Worm (Caenorhabditis elegans) whole organism, L3 larva: ENCODE measurements around the gene msp-142.

Experiments
- ZK546.5 ChIP-seq: sonication (generic microtip); optimal IDR thresholded peaks from 2 replicates; lab custom pipeline; 2017; ENCODE audit warnings: missing biosample characterization, missing genetic modification characterization
- aly-2 ChIP-seq: fragments of 150-350 bp; optimal IDR thresholded peaks from 2 replicates; lab custom pipeline; 2014; ENCODE audit warnings: missing biosample characterization, missing genetic modification characterization
- ama-1 ChIP-seq: fragments of 150-350 bp; optimal IDR thresholded peaks from 2 replicates; lab custom pipeline; 2018
- ceh-16 ChIP-seq: sonication (generic microtip); optimal IDR thresholded peaks from 2 replicates; lab custom pipeline; 2017; ENCODE audit warnings: missing biosample characterization, missing genetic modification characterization
- ceh-9 ChIP-seq: sonication (generic microtip); optimal IDR thresholded peaks from 2 replicates; lab custom pipeline; 2018; ENCODE audit warnings: missing biosample characterization, missing genetic modification characterization
- daf-12 ChIP-seq: fragments of 150-350 bp; optimal IDR thresholded peaks from 2 replicates; lab custom pipeline; 2014; ENCODE audit warnings: missing biosample characterization, missing genetic modification reagents, missing genetic modification characterization
- egl-5 ChIP-seq: fragments of 150-350 bp; optimal IDR thresholded peaks from 2 replicates; lab custom pipeline; 2017; ENCODE audit warnings: missing biosample characterization, missing genetic modification reagents, missing genetic modification characterization, inconsistent platforms
- elt-1 ChIP-seq: fragments of 150-350 bp; optimal IDR thresholded peaks from 2 replicates; lab custom pipeline; 2014; ENCODE audit warnings: missing biosample characterization, missing genetic modification characterization
- elt-2 ChIP-seq: sonication (generic microtip); optimal IDR thresholded peaks from 2 replicates; lab custom pipeline; 2016; ENCODE audit warnings: missing genetic modification reagents, mild to moderate bottlenecking, missing genetic modification characterization, missing compliant biosample characterization
- elt-3 ChIP-seq, 3 experiments: fragments of 150-350 bp in 1 of 3; sonication (generic microtip) in 2 of 3; optimal IDR thresholded peaks; 2 replicates in 2 of 3; 4 replicates in 1 of 3; lab custom pipeline; 2014 to 2017; ENCODE audit warnings: missing biosample characterization in 3 of 3, missing genetic modification characterization in 3 of 3
- eor-1 ChIP-seq, 2 experiments: fragments of 150-350 bp; optimal IDR thresholded peaks; 2 replicates each; lab custom pipeline; 2014 to 2018; ENCODE audit warnings: missing biosample characterization in 2 of 2, missing genetic modification characterization in 2 of 2
- fkh-2 ChIP-seq: fragments of 150-350 bp; optimal IDR thresholded peaks from 2 replicates; lab custom pipeline; 2014; ENCODE audit warnings: missing biosample characterization, missing genetic modification reagents, missing genetic modification characterization
- lin-15B ChIP-seq: fragments of 150-350 bp; optimal IDR thresholded peaks from 2 replicates; lab custom pipeline; 2014; ENCODE audit warnings: missing biosample characterization, missing genetic modification characterization
- lin-39 ChIP-seq: fragments of 150-350 bp; optimal IDR thresholded peaks from 2 replicates; lab custom pipeline; 2018; ENCODE audit warnings: missing biosample characterization, missing genetic modification reagents, missing genetic modification characterization
- lsy-12 ChIP-seq: sonication (generic microtip); optimal IDR thresholded peaks from 2 replicates; lab custom pipeline; 2016; ENCODE audit warnings: mild to moderate bottlenecking, missing genetic modification characterization, missing compliant biosample characterization
- mdl-1 ChIP-seq: fragments of 150-350 bp; optimal IDR thresholded peaks from 2 replicates; lab custom pipeline; 2014; ENCODE audit warnings: missing biosample characterization, missing genetic modification characterization
- nhr-11 ChIP-seq: fragments of 150-350 bp; optimal IDR thresholded peaks from 2 replicates; lab custom pipeline; 2014; ENCODE audit warnings: missing biosample characterization, missing genetic modification characterization
- nhr-12 ChIP-seq: fragments of 150-350 bp; optimal IDR thresholded peaks from 2 replicates; lab custom pipeline; 2014; ENCODE audit warnings: missing biosample characterization, missing genetic modification characterization
- nhr-23 ChIP-seq: fragments of 150-350 bp; optimal IDR thresholded peaks from 2 replicates; lab custom pipeline; 2014; ENCODE audit warnings: missing biosample characterization, missing genetic modification reagents, missing genetic modification characterization
- nhr-237 ChIP-seq: fragments of 150-350 bp; optimal IDR thresholded peaks from 2 replicates; lab custom pipeline; 2014; ENCODE audit warnings: missing biosample characterization, missing genetic modification characterization
- nhr-67 ChIP-seq: fragments of 150-350 bp; optimal IDR thresholded peaks from 2 replicates; lab custom pipeline; 2014; ENCODE audit warnings: missing biosample characterization, missing genetic modification characterization
- nhr-76 ChIP-seq: fragments of 150-350 bp; sonication (generic microtip); optimal IDR thresholded peaks from 5 replicates; lab custom pipeline; 2014; ENCODE audit warnings: missing biosample characterization, missing genetic modification characterization
- pha-4 ChIP-seq: fragments of 150-350 bp; optimal IDR thresholded peaks from 2 replicates; lab custom pipeline; 2014; ENCODE audit warnings: missing biosample characterization, missing genetic modification reagents, missing genetic modification characterization
- pqm-1 ChIP-seq: fragments of 150-350 bp; optimal IDR thresholded peaks from 2 replicates; lab custom pipeline; 2017; ENCODE audit warnings: missing biosample characterization, missing genetic modification characterization, inconsistent platforms
- sea-2 ChIP-seq: fragments of 150-350 bp; sonication (generic microtip); optimal IDR thresholded peaks from 4 replicates; lab custom pipeline; 2014; ENCODE audit warnings: missing biosample characterization, missing genetic modification reagents, missing genetic modification characterization
- snpc-4 ChIP-seq: fragments of 150-350 bp; optimal IDR thresholded peaks from 2 replicates; lab custom pipeline; 2014; ENCODE audit warnings: missing biosample characterization, missing genetic modification characterization
- tbx-2 ChIP-seq: sonication (generic microtip); optimal IDR thresholded peaks from 2 replicates; lab custom pipeline; 2016; ENCODE audit warnings: mild to moderate bottlenecking, missing genetic modification characterization, missing compliant biosample characterization
- unc-62 ChIP-seq: fragments of 150-350 bp; sonication (generic microtip); optimal IDR thresholded peaks from 4 replicates; lab custom pipeline; 2014; ENCODE audit warnings: missing biosample characterization, missing genetic modification reagents, missing genetic modification characterization

Gene msp-142

DNA sequence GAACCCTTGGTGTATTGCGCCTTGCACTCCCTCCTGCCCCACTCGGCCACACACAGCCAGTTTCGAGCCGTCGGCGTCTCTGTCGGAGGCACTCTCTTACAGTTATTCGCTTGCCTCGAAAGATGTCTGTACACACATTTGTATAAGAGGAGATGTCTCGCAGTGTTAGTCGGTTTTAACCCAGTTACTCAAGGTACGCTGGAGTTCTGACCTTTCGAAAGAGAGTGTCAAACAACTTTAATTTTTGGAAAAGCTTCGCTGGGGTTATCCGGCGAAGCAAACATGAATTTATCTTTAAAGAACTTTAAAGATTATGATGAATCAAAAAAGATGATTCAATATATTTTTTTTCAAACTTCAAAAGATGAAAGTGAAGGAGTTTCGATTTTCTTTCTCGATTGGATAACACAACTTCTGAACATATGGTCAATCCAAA lies 47.0 kb downstream of the msp-142 start (continued):
- peak; percentile 82 for TF ChIP-seq lin-15B (tag; lab: Kevin White, UChicago)
- TF ChIP-seq ama-1 = peak; percentile 100
- peak; percentile 52 for TF ChIP-seq sea-2 (GFP tag; lab: Kevin White, UChicago)
- TF ChIP-seq nhr-12 = peak; percentile 45
- TF ChIP-seq egl-5 = peak; percentile 92
- peak; percentile 73 for TF ChIP-seq ZK546.5
- peak; percentile 74 for TF ChIP-seq unc-62 (GFP tag; lab: Kevin White, UChicago)
- TF ChIP-seq pqm-1 (tag; lab: Kevin White, UChicago) = peak; percentile 94
- peak; percentile 62 for TF ChIP-seq ceh-16 (tag; lab: Kevin White, UChicago)
- TF ChIP-seq snpc-4 (tag; lab: Kevin White, UChicago) = peak; percentile 100
- TF ChIP-seq nhr-11 = peak; percentile 94
- TF ChIP-seq fkh-2 (tag; lab: Kevin White, UChicago) = peak; percentile 82
- peak in 2 of 3 experiments; percentile 91 to 97 for TF ChIP-seq elt-3 (tag; optimal IDR thresholded peaks at IDR 0.05; lab: Kevin White, UChicago)
- peak; percentile 75 for TF ChIP-seq mdl-1
- peak; percentile 80 for TF ChIP-seq nhr-76 (tag; lab: Kevin White, UChicago)
- peak; percentile 99 for TF ChIP-seq lsy-12 (tag; lab: Kevin White, UChicago)
- peak; percentile 94 for TF ChIP-seq daf-12 (tag; lab: Kevin White, UChicago)
- peak; percentile 99 for TF ChIP-seq lin-39 (tag; lab: Kevin White, UChicago)
- TF ChIP-seq nhr-237 (tag; lab: Kevin White, UChicago) = no peak

DNA sequence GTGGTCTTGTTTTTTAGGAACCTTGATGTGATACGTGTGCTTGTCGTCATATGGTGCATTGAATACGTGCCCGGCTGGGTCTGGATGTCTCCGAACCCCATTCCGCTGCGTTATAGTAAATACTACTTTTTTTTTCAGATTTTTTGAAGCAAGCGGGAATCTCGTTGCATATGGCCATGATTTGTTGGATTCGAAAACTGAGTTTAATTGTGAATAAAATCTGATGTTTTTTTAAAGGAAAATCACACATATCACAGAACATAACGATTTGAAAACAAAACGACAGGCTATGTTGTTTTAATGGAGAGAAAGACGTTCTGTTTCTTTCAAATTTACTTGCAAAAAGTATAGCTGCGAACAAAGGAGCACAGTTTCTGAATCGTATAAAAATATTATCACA lies 47.7 kb downstream of the msp-142 start, which contains the start of the genes ZK1248.17 and H41C03.3:
TSS of gene ZK1248.17 (minus strand) at position 101 of the 400 bp plus-strand sequence.
TSS of gene H41C03.3 (plus strand) at position 337 of the 400 bp plus-strand sequence.
- no peak for TF ChIP-seq ZK546.5
- no peak for TF ChIP-seq ceh-16 (tag; lab: Kevin White, UChicago)

ce11 chrII:5846181-5846580 lies 48.5 kb downstream of the msp-142 start:
- TF ChIP-seq ceh-9 (no peak), aly-2 (tag; lab: Kevin White, UChicago) (no peak), eor-1 (tag; optimal IDR thresholded peaks at IDR 0.05; lab: Kevin White, UChicago) (no peak), unc-62 (GFP tag; lab: Kevin White, UChicago) (no peak), elt-2 (peak; percentile 70), elt-1 (no peak), pha-4 (tag; lab: Kevin White, UChicago) (peak; percentile 68), nhr-76 (tag; lab: Kevin White, UChicago) (no peak), nhr-23 (tag; lab: Kevin White, UChicago) (no peak), lsy-12 (tag; lab: Kevin White, UChicago) (no peak), sea-2 (GFP tag; lab: Kevin White, UChicago) (no peak), tbx-2 (tag; lab: Kevin White, UChicago) (no peak), nhr-67 (tag; lab: Kevin White, UChicago) (no peak), lin-15B (tag; lab: Kevin White, UChicago) (no peak), pqm-1 (tag; lab: Kevin White, UChicago) (peak; percentile 5)
